Worm (Caenorhabditis elegans): Measurements from ENCODE around the gene dyf-13.

dyf-13 gene

DNA sequence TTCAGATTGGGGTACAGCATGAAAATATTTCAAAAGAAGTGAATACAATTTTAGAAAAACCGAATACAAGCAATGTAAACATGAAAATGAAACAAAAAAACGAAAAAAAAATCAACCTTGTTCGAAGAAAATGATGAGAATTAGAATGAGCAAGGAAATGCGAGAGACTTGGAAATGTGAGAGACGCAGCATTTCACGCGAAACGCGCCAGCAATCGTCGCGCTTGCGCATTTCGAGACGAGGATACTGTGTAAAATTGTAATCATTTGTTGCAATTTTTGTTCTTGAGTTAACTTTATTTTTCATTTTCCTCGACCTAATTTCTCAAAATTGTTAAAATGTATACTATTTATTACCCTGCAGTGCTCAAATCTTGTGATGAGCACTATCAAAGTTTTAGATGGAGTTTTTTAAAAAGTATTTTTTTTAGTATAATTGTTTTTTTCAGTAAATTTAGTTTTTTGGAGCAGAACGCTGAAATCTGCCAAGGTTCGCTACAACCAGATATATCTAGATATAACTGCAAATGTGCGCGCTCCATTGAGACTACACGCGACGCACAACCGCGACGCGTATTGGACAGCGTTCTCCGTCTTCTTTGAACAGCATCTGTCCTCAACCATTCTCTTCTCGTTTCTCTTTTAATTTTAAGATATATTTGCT lies 19.1 kb downstream of the dyf-13 start, which contains the start of gene fust-1 (continued):
- TF ChIP-seq nhr-10 (tag; optimal IDR thresholded peaks at IDR 0.05) (peak; percentile 79), elt-3 (tag; optimal IDR thresholded peaks at IDR 0.05) (no peak), crh-2 (tag; optimal IDR thresholded peaks at IDR 0.05) (peak; percentile 95)

ce11 chrII:7148099-7148498 lies 23.1 kb downstream of the dyf-13 start, which contains the start of gene T07F8.1:
Gene T07F8.1 (plus strand): TSS chrII:7148399.
- TF ChIP-seq elt-1 (tag; optimal IDR thresholded peaks at IDR 0.05) (no peak), dmd-4 (tag; optimal IDR thresholded peaks at IDR 0.05) (no peak), crh-2 (tag; optimal IDR thresholded peaks at IDR 0.05) (no peak), lin-11 (tag; optimal IDR thresholded peaks at IDR 0.05) (no peak), nhr-23 (tag; optimal IDR thresholded peaks at IDR 0.05) (no peak), elt-3 (tag; optimal IDR thresholded peaks at IDR 0.05) (no peak), sem-4 (tag; optimal IDR thresholded peaks at IDR 0.05) (no peak), nhr-12 (tag; optimal IDR thresholded peaks at IDR 0.05) (no peak), ceh-82 (tag; optimal IDR thresholded peaks at IDR 0.05) (no peak), sma-3 (GFP tag; optimal IDR thresholded peaks at IDR 0.05) (no peak), ztf-4 (tag; optimal IDR thresholded peaks at IDR 0.05) (no peak), C34F6.9 (tag; optimal IDR thresholded peaks at IDR 0.05) (no peak), ztf-1 (GFP tag; conservative IDR thresholded peaks at IDR 0.05) (no peak), blmp-1 (tag; optimal IDR thresholded peaks at IDR 0.05; ENCODE audit: insufficient read depth) (no peak), unc-39 (tag; optimal IDR thresholded peaks at IDR 0.05) (no peak), nhr-11 (tag; optimal IDR thresholded peaks at IDR 0.05) (no peak)

- TF ChIP-seq sma-3 (GFP tag; optimal IDR thresholded peaks at IDR 0.05) = no peak
- no peak for TF ChIP-seq egl-27 (tag; optimal IDR thresholded peaks at IDR 0.05)
- TF ChIP-seq peb-1 (tag; optimal IDR thresholded peaks at IDR 0.05) = no peak
- TF ChIP-seq mab-5 (tag; optimal IDR thresholded peaks at IDR 0.05) = no peak
- TF ChIP-seq crh-2 (tag; optimal IDR thresholded peaks at IDR 0.05) = peak; percentile 29
- no peak for TF ChIP-seq skn-1 (tag; optimal IDR thresholded peaks at IDR 0.05)
- TF ChIP-seq lin-39 (tag; optimal IDR thresholded peaks at IDR 0.05) = no peak
- TF ChIP-seq zag-1 (tag; optimal IDR thresholded peaks at IDR 0.05) = no peak
- TF ChIP-seq ztf-1 (GFP tag; conservative IDR thresholded peaks at IDR 0.05) = no peak
- TF ChIP-seq ztf-4 (tag; optimal IDR thresholded peaks at IDR 0.05) = no peak
- TF ChIP-seq sma-9 (GFP tag; optimal IDR thresholded peaks at IDR 0.05) = no peak
- TF ChIP-seq sma-9 (tag; optimal IDR thresholded peaks at IDR 0.05) = no peak
- peak; percentile 28 for TF ChIP-seq nhr-25 (tag; optimal IDR thresholded peaks at IDR 0.05)
- no peak for TF ChIP-seq ztf-11 (tag; optimal IDR thresholded peaks at IDR 0.05)
- TF ChIP-seq lin-13 (GFP tag; optimal IDR thresholded peaks at IDR 0.05) = peak; percentile 39
- TF ChIP-seq C34F6.9 (tag; optimal IDR thresholded peaks at IDR 0.05) = peak; percentile 62
- no peak for TF ChIP-seq ama-1 (optimal IDR thresholded peaks at IDR 0.05)
- no peak for TF ChIP-seq ceh-16 (tag; optimal IDR thresholded peaks at IDR 0.05)
- TF ChIP-seq nhr-6 (tag; optimal IDR thresholded peaks at IDR 0.05) = no peak
- no peak for TF ChIP-seq mbf-1 (tag; optimal IDR thresholded peaks at IDR 0.05)
- TF ChIP-seq F13H6.1 (tag; optimal IDR thresholded peaks at IDR 0.05) = no peak
- TF ChIP-seq lin-11 (tag; optimal IDR thresholded peaks at IDR 0.05) = no peak
- no peak for TF ChIP-seq elt-1 (tag; optimal IDR thresholded peaks at IDR 0.05)
- TF ChIP-seq blmp-1 (tag; optimal IDR thresholded peaks at IDR 0.05; ENCODE audit: insufficient read depth) = no peak
- no peak for TF ChIP-seq nhr-11 (tag; optimal IDR thresholded peaks at IDR 0.05)
- no peak for TF ChIP-seq dmd-4 (tag; optimal IDR thresholded peaks at IDR 0.05)
- TF ChIP-seq gmeb-1 (tag; optimal IDR thresholded peaks at IDR 0.05) = peak; percentile 29
- no peak for TF ChIP-seq nhr-237 (tag; optimal IDR thresholded peaks at IDR 0.05)
- TF ChIP-seq sem-4 (tag; optimal IDR thresholded peaks at IDR 0.05) = no peak
- TF ChIP-seq ceh-82 (tag; optimal IDR thresholded peaks at IDR 0.05) = no peak
- peak; percentile 14 to 80 for TF ChIP-seq lsy-2 (tag; optimal IDR thresholded peaks at IDR 0.05)
These were observed 23.6 kb downstream of the dyf-13 start for ce11 chrII:7147550-7147949.

DNA sequence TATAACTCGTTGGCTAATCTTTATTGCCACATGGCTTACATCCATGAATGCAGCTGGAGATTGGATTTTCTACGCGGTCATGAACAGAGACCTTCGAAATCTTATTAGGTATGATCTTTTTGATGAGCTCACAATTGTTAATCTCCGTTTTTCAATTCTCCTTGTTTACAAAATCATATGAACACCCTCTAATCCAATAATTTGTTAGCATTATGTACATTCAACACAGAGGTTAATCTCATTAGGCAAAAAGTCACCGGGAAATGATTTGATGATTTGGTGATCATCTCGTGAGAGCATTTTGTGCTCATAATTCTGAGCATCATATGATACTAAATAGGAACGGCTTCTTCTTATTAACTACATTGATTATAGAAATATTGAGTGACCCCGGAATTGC lies 24.9 kb downstream of the dyf-13 start:
- TF ChIP-seq fos-1 (tag; optimal IDR thresholded peaks at IDR 0.05) (no peak), nhr-23 (tag; optimal IDR thresholded peaks at IDR 0.05) (no peak), mab-5 (tag; optimal IDR thresholded peaks at IDR 0.05) (no peak), nhr-21 (tag; optimal IDR thresholded peaks at IDR 0.05) (no peak), nhr-129 (tag; optimal IDR thresholded peaks at IDR 0.05) (no peak), unc-55 (GFP tag; optimal IDR thresholded peaks at IDR 0.05) (no peak), zag-1 (tag; optimal IDR thresholded peaks at IDR 0.05) (no peak), Y55F3AM.14 (GFP tag; optimal IDR thresholded peaks at IDR 0.05) (no peak), mbf-1 (tag; optimal IDR thresholded peaks at IDR 0.05) (no peak), peb-1 (tag; optimal IDR thresholded peaks at IDR 0.05) (no peak), nhr-6 (tag; optimal IDR thresholded peaks at IDR 0.05) (no peak), nhr-12 (tag; optimal IDR thresholded peaks at IDR 0.05) (no peak), sem-4 (tag; optimal IDR thresholded peaks at IDR 0.05) (no peak), mdl-1 (tag; optimal IDR thresholded peaks at IDR 0.05) (no peak), crh-2 (tag; optimal IDR thresholded peaks at IDR 0.05) (no peak), C34F6.9 (tag; optimal IDR thresholded peaks at IDR 0.05) (no peak)

All from whole organism, L2 larva.